Worm (Caenorhabditis elegans) whole organism, late embryonic: ENCODE measurements around the gene R05G9.1.
A peak's percentile ranks its signal among the peaks of the same experiment; 100 is the strongest.

Experiments used
- C08G9.2 ChIP-seq: sonication (generic microtip); optimal IDR thresholded peaks from 2 replicates; lab custom pipeline; 2016; ENCODE audit warnings: mild to moderate bottlenecking, missing genetic modification characterization, moderate library complexity, missing compliant biosample characterization
- F13H6.1 ChIP-seq: sonication (generic microtip); optimal IDR thresholded peaks from 2 replicates; lab custom pipeline; 2016; ENCODE audit warnings: missing genetic modification characterization, missing compliant biosample characterization
- K09A11.1 ChIP-seq: sonication (generic microtip); optimal IDR thresholded peaks from 2 replicates; lab custom pipeline; 2017; ENCODE audit warnings: antibody characterized with exemption, mild to moderate bottlenecking, missing genetic modification characterization, missing compliant biosample characterization; ENCODE audit not compliant: insufficient read depth
- ahr-1 ChIP-seq: sonication (generic microtip); optimal IDR thresholded peaks from 2 replicates; lab custom pipeline; 2016; ENCODE audit warnings: missing genetic modification characterization, missing compliant biosample characterization
- ama-1 ChIP-seq: fragments of 150-350 bp; optimal IDR thresholded peaks from 2 replicates; lab custom pipeline; 2014
- ceh-14 ChIP-seq: sonication (generic microtip); optimal IDR thresholded peaks from 2 replicates; lab custom pipeline; 2016; ENCODE audit warnings: missing genotype, missing genetic modification characterization, missing compliant biosample characterization
- ceh-18 ChIP-seq: sonication (generic microtip); optimal IDR thresholded peaks from 2 replicates; lab custom pipeline; 2016; ENCODE audit warnings: missing genetic modification characterization, missing compliant biosample characterization
- ceh-19 ChIP-seq: fragments of 200-800 bp; sonication (Bioruptor generic); optimal IDR thresholded peaks from 2 replicates; lab custom pipeline; 2018; ENCODE audit warnings: mild to moderate bottlenecking, missing genetic modification characterization, missing compliant biosample characterization
- ceh-2 ChIP-seq: sonication (generic microtip); optimal IDR thresholded peaks from 2 replicates; lab custom pipeline; 2016; ENCODE audit warnings: missing genotype, missing genetic modification characterization, missing compliant biosample characterization
- ceh-22 ChIP-seq: sonication (generic microtip); optimal IDR thresholded peaks from 2 replicates; lab custom pipeline; 2017; ENCODE audit warnings: missing biosample characterization, missing genetic modification characterization
- ceh-24 ChIP-seq: sonication (generic microtip); optimal IDR thresholded peaks from 2 replicates; lab custom pipeline; 2016; ENCODE audit warnings: mild to moderate bottlenecking, missing genetic modification characterization, missing compliant biosample characterization
- ceh-31 ChIP-seq: sonication (generic microtip); optimal IDR thresholded peaks from 2 replicates; lab custom pipeline; 2016; ENCODE audit warnings: missing genetic modification characterization, missing compliant biosample characterization
- ceh-48 ChIP-seq: sonication (generic microtip); optimal IDR thresholded peaks from 2 replicates; lab custom pipeline; 2016; ENCODE audit warnings: missing genetic modification characterization, inconsistent platforms, missing compliant biosample characterization
- ceh-6 ChIP-seq: fragments of 200-800 bp; sonication (Bioruptor generic); optimal IDR thresholded peaks from 2 replicates; lab custom pipeline; 2018; ENCODE audit warnings: mild to moderate bottlenecking, missing genetic modification characterization, missing compliant biosample characterization
- ceh-9 ChIP-seq: sonication (generic microtip); optimal IDR thresholded peaks from 2 replicates; lab custom pipeline; 2016; ENCODE audit warnings: mild to moderate bottlenecking, missing genetic modification characterization, inconsistent platforms, missing compliant biosample characterization
- dmd-4 ChIP-seq: sonication (generic microtip); optimal IDR thresholded peaks from 2 replicates; lab custom pipeline; 2016; ENCODE audit warnings: borderline replicate concordance, missing genetic modification characterization, missing compliant biosample characterization
- ets-4 ChIP-seq: sonication (generic microtip); optimal IDR thresholded peaks from 2 replicates; lab custom pipeline; 2016; ENCODE audit warnings: missing genetic modification characterization, missing compliant biosample characterization
- eyg-1 ChIP-seq: sonication (generic microtip); optimal IDR thresholded peaks from 2 replicates; lab custom pipeline; 2016; ENCODE audit warnings: missing genotype, missing genetic modification characterization, missing compliant biosample characterization
- fax-1 ChIP-seq: sonication (generic microtip); optimal IDR thresholded peaks from 2 replicates; lab custom pipeline; 2016; ENCODE audit warnings: missing genotype, missing genetic modification characterization, missing compliant biosample characterization
- hlh-13 ChIP-seq: fragments of 200-800 bp; sonication (Bioruptor generic); optimal IDR thresholded peaks from 2 replicates; lab custom pipeline; 2018; ENCODE audit warnings: mild to moderate bottlenecking, missing genetic modification characterization, missing compliant biosample characterization
- hlh-30 ChIP-seq: sonication (generic microtip); optimal IDR thresholded peaks from 2 replicates; lab custom pipeline; 2017; ENCODE audit warnings: antibody characterized with exemption, missing genetic modification characterization, missing compliant biosample characterization; ENCODE audit not compliant: insufficient read depth
- hlh-8 ChIP-seq: sonication (generic microtip); optimal IDR thresholded peaks from 2 replicates; lab custom pipeline; 2016; ENCODE audit warnings: missing genotype, missing genetic modification characterization, missing compliant biosample characterization
- lin-11 ChIP-seq: fragments of 200-800 bp; sonication (Bioruptor generic); optimal IDR thresholded peaks from 2 replicates; lab custom pipeline; 2018; ENCODE audit warnings: mild to moderate bottlenecking, missing genetic modification characterization, missing compliant biosample characterization
- mec-3 ChIP-seq: sonication (generic microtip); optimal IDR thresholded peaks from 2 replicates; lab custom pipeline; 2016; ENCODE audit warnings: borderline replicate concordance, missing genetic modification characterization, missing compliant biosample characterization
- nfya-1 ChIP-seq: sonication (generic microtip); optimal IDR thresholded peaks from 2 replicates; lab custom pipeline; 2017; ENCODE audit warnings: missing genetic modification characterization, mild to moderate bottlenecking, missing compliant biosample characterization, antibody characterized with exemption, moderate library complexity
- odd-2 ChIP-seq: sonication (generic microtip); optimal IDR thresholded peaks from 2 replicates; lab custom pipeline; 2017; ENCODE audit warnings: antibody characterized with exemption, mild to moderate bottlenecking, missing genetic modification characterization, missing compliant biosample characterization
- pag-3 ChIP-seq: sonication (generic microtip); optimal IDR thresholded peaks from 2 replicates; lab custom pipeline; 2016; ENCODE audit warnings: missing compliant biosample characterization, missing genetic modification characterization, borderline replicate concordance
- pha-2 ChIP-seq: sonication (generic microtip); optimal IDR thresholded peaks from 2 replicates; lab custom pipeline; 2017; ENCODE audit warnings: mild to moderate bottlenecking, missing genetic modification characterization, missing compliant biosample characterization
- pqm-1 ChIP-seq: sonication (generic microtip); optimal IDR thresholded peaks from 2 replicates; lab custom pipeline; 2016; ENCODE audit warnings: missing genetic modification characterization, missing compliant biosample characterization
- rnt-1 ChIP-seq: sonication (generic microtip); optimal IDR thresholded peaks from 2 replicates; lab custom pipeline; 2016; ENCODE audit warnings: missing genetic modification characterization, missing compliant biosample characterization
- tbx-2 ChIP-seq: sonication (generic microtip); optimal IDR thresholded peaks from 2 replicates; lab custom pipeline; 2016; ENCODE audit warnings: missing genetic modification characterization, missing compliant biosample characterization
- unc-42 ChIP-seq: sonication (generic microtip); optimal IDR thresholded peaks from 2 replicates; lab custom pipeline; 2016; ENCODE audit warnings: missing genotype, missing genetic modification characterization, missing compliant biosample characterization
- zip-5 ChIP-seq: sonication (generic microtip); optimal IDR thresholded peaks from 2 replicates; lab custom pipeline; 2016; ENCODE audit warnings: missing genetic modification characterization, missing compliant biosample characterization

R05G9.1 gene

DNA sequence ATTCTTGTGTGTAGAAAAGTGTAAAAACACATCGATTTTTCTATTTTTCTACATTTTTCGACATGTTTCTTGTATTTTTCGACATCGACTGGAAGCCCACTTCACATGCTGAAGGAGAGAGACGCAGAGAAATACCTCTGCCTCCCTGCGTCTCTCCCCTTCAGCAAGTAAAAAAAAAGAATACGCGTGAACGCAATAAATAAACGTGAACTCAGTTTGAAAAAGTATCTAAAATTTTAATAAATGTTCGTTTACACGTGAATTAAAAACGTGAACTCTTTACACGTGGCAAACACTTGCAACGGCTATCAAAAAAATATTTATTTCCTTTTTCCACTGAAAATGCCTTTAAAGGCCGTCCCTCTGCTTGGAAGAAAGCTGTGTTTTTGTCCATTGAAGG is at the start of gene R05G9.1:
Gene R05G9.1 (plus strand): TSS at position 343 of the 400 bp plus-strand sequence.
- TF ChIP-seq ceh-6 (GFP tag; lab: Kevin White, UChicago), result no peak
- TF ChIP-seq zip-5, result no peak
- TF ChIP-seq mec-3 (tag; lab: Kevin White, UChicago), result no peak
- no peak for TF ChIP-seq ama-1 (lab: Kevin White, UChicago)
- TF ChIP-seq ahr-1 (tag; lab: Kevin White, UChicago), result no peak
- TF ChIP-seq pha-2 (tag; lab: Kevin White, UChicago), result no peak
- TF ChIP-seq ceh-24 (tag; lab: Kevin White, UChicago), result no peak
- no peak for TF ChIP-seq fax-1 (tag; lab: Kevin White, UChicago)
- TF ChIP-seq eyg-1 (tag; lab: Kevin White, UChicago), result no peak
- TF ChIP-seq ceh-18 (tag; lab: Kevin White, UChicago), result no peak
- no peak for TF ChIP-seq tbx-2 (tag; lab: Kevin White, UChicago)
- TF ChIP-seq, all 69 proteins: peak for 0

ce11 chrII:6453341-6453806 is 49.6 kb upstream of the R05G9.1 start, which contains the start of gene atg-16.2:
Gene atg-16.2 (minus strand): TSS chrII:6453391.
- peak; percentile 60 for TF ChIP-seq hlh-30 (tag; lab: Kevin White, UChicago)
- TF ChIP-seq fax-1 (tag; lab: Kevin White, UChicago), result no peak
- no peak for TF ChIP-seq dmd-4
- TF ChIP-seq K09A11.1 (tag; lab: Kevin White, UChicago), result no peak
- TF ChIP-seq nfya-1, result peak; percentile 37
- peak; percentile 13 for TF ChIP-seq ceh-48 (tag; lab: Kevin White, UChicago)
- TF ChIP-seq ceh-14, result peak; percentile 11
- peak; percentile 90 for TF ChIP-seq unc-42 (tag; lab: Kevin White, UChicago)
- TF ChIP-seq hlh-13, result no peak
- peak; percentile 21 for TF ChIP-seq hlh-8 (tag; lab: Kevin White, UChicago)
- peak; percentile 62 for TF ChIP-seq ceh-31

ce11 chrII:6454671-6455070 is 48.3 kb upstream of the R05G9.1 start, which contains the start of gene aptf-1:
Gene aptf-1 (plus strand): TSS chrII:6454971.
- TF ChIP-seq rnt-1 (tag; lab: Kevin White, UChicago), result no peak
- TF ChIP-seq ceh-6 (GFP tag; lab: Kevin White, UChicago), result no peak
- TF ChIP-seq ceh-22 (tag; lab: Kevin White, UChicago), result no peak
- no peak for TF ChIP-seq ceh-2 (tag; lab: Kevin White, UChicago)
- no peak for TF ChIP-seq ets-4
- no peak for TF ChIP-seq zip-5
- no peak for TF ChIP-seq tbx-2 (tag; lab: Kevin White, UChicago)
- no peak for TF ChIP-seq dmd-4
- no peak for TF ChIP-seq eyg-1 (tag; lab: Kevin White, UChicago)

DNA sequence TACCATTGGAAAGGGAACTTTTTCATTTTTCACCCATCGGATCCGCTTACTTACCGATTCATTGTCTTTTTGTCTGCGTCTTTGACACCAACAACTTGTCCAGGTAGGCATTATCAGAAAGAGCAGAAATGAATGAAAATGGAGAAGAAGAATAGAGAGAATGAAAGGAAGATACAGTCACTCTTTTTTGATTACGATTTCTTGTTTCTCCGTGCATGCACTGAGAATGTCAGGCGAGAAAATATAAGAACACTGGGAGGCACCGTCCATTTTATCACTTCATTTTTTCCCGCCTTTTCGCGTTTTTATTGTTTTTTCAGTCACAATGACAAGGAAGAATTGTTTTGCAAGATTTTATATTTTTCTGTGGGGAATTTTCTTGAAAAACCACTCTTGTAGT is 33.6 kb upstream of the R05G9.1 start:
- TF ChIP-seq eyg-1 (tag; lab: Kevin White, UChicago) (no peak), pag-3 (tag; lab: Kevin White, UChicago) (no peak), fax-1 (tag; lab: Kevin White, UChicago) (no peak), ceh-19 (GFP tag; lab: Kevin White, UChicago) (no peak)
- TF ChIP-seq, all 69 proteins: peak for 0

DNA sequence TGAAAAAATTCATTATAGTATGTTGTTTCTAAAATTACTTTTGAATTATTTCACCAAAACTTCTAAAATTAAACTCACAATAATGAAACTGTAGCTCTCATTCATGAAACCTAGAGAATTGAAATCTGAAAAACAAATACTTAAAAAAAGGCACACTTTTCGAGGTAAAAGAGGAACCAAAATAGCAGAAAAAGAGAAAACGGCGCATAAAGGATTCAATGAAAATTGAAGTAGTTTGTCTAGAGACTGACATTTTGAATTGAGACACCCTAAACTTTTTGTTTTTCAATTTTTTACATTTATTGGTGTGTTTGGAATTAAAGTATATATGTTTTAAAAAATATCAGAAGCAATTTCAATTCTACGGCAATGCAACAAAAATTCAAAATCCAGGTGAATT is 32.0 kb upstream of the R05G9.1 start, which contains the start of gene dgk-5:
Gene dgk-5 (minus strand): TSS at position 101 of the 400 bp plus-strand sequence.
- TF ChIP-seq C08G9.2 (tag; lab: Kevin White, UChicago) (no peak), ceh-2 (tag; lab: Kevin White, UChicago) (no peak)

DNA sequence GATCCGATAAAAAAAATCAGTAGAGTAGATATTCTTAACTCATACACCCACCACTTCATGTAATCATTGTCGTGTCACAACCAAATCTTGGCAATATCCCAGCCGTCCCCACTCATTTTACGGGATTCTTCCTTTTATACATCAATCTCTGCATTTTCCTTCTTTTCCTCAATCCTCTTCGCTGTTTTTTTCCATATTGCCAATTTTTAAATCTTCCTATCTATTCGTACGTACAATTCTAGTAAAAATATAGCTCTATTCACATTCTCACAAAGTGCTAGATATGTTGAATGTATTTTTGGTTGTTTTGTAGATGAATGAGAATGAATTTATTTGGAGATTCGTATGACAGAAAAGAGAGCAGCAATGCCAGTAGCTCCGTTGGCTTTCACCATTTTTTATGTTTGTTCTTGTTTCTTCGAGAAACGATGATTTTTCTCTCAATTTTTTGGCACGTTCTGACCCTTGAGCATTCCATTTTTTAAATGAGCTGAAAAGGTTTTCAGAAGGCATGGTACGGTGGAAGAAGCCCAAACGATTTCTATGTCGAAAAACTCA is 27.7 kb upstream of the R05G9.1 start, which contains the start of gene T28D9.16:
Gene T28D9.16 (plus strand): TSS at position 508 of the 558 bp plus-strand sequence.
- TF ChIP-seq F13H6.1 (tag; lab: Kevin White, UChicago), result no peak
- no peak for TF ChIP-seq ceh-9 (tag; lab: Kevin White, UChicago)
- no peak for TF ChIP-seq pqm-1 (tag; lab: Kevin White, UChicago)
- TF ChIP-seq odd-2 (tag; lab: Kevin White, UChicago), result no peak
- no peak for TF ChIP-seq lin-11 (tag; lab: Kevin White, UChicago)
- TF ChIP-seq, all 69 proteins: peak for 0
